Worm (Caenorhabditis elegans): ENCODE measurements around the gene srt-47.

srt-47 gene

ce11 chrIV:15025384-15025783, 27.8 kb downstream of the srt-47 start, which contains the start of gene fcd-2 (continued):
- TF ChIP-seq lsy-27 (tag; optimal IDR thresholded peaks at IDR 0.05; ENCODE audit: borderline replicate concordance, insufficient read depth) (no peak), F33H1.4 (GFP tag; IDR thresholded peaks at IDR 0.05) (peak; percentile 37; the same call in 1 of the 2 replicates), K11D2.4 (GFP tag; IDR thresholded peaks at IDR 0.05) (no peak), ztf-22 (GFP tag; optimal IDR thresholded peaks at IDR 0.05) (no peak), F10E7.11 (tag; optimal IDR thresholded peaks at IDR 0.05) (no peak), nhr-80 (tag; optimal IDR thresholded peaks at IDR 0.05) (no peak), unc-130 (GFP tag; optimal IDR thresholded peaks at IDR 0.05) (no peak), egrh-3 (GFP tag; IDR thresholded peaks at IDR 0.05) (no peak), Y53F4B.3 (GFP tag; IDR thresholded peaks at IDR 0.05) (no peak), rcor-1 (GFP tag; IDR thresholded peaks at IDR 0.05) (no peak), hrde-1 (tag; optimal IDR thresholded peaks at IDR 0.05; ENCODE audit: borderline replicate concordance) (no peak), him-1 (tag; optimal IDR thresholded peaks at IDR 0.05) (no peak), fkh-3 (tag; optimal IDR thresholded peaks at IDR 0.05) (no peak), ztf-28 (GFP tag; IDR thresholded peaks at IDR 0.05) (no peak), hmg-1.2 (GFP tag; IDR thresholded peaks at IDR 0.05) (0 out of 2 replicates have a peak, but pooled peaks have one; percentile 24), sptf-2 (GFP tag; optimal IDR thresholded peaks at IDR 0.05) (no peak), dox-1 (GFP tag; IDR thresholded peaks at IDR 0.05) (no peak), let-526 (GFP tag; IDR thresholded peaks at IDR 0.05) (no peak), athp-1 (tag; optimal IDR thresholded peaks at IDR 0.05) (no peak), madf-3 (GFP tag; IDR thresholded peaks at IDR 0.05) (0 out of 2 replicates have a peak, but pooled peaks have one; percentile 4), gei-17 (GFP tag; optimal IDR thresholded peaks at IDR 0.05) (no peak), nfya-2 (GFP tag; IDR thresholded peaks at IDR 0.05) (no peak), F52B5.7 (tag; optimal IDR thresholded peaks at IDR 0.05) (no peak), ZK185.1 (tag; optimal IDR thresholded peaks at IDR 0.05; ENCODE audit: poor library complexity, severe bottlenecking) (no peak), chd-7 (tag; optimal IDR thresholded peaks at IDR 0.05) (no peak), nfya-1 (tag; optimal IDR thresholded peaks at IDR 0.05; ENCODE audit: borderline replicate concordance, insufficient read depth) (no peak), madf-8 (GFP tag; conservative IDR thresholded peaks at IDR 0.05) (no peak), Y95B8A.8 (GFP tag; IDR thresholded peaks at IDR 0.05) (no peak), lag-1 (GFP tag; IDR thresholded peaks at IDR 0.05) (no peak), ceh-58 (GFP tag; IDR thresholded peaks at IDR 0.05) (no peak), mes-4 (tag; optimal IDR thresholded peaks at IDR 0.05) (no peak), F49E8.2 (tag; optimal IDR thresholded peaks at IDR 0.05; ENCODE audit: insufficient read depth) (peak; percentile 43), mel-28 (tag; optimal IDR thresholded peaks at IDR 0.05; ENCODE audit: borderline replicate concordance) (no peak), Y56A3A.18 (GFP tag; IDR thresholded peaks at IDR 0.05) (no peak), ztf-26 (tag; optimal IDR thresholded peaks at IDR 0.05) (no peak), nhr-90 (tag; optimal IDR thresholded peaks at IDR 0.05) (no peak), D2030.7 (GFP tag; IDR thresholded peaks at IDR 0.05) (0 out of 2 replicates have a peak, but pooled peaks have one; percentile 19), F57C9.4 (tag; optimal IDR thresholded peaks at IDR 0.05) (no peak), F23B12.7 (tag; optimal IDR thresholded peaks at IDR 0.05; ENCODE audit: insufficient read depth) (peak; percentile 77), hsf-1 (GFP tag; IDR thresholded peaks at IDR 0.05) (no peak), lin-40 (tag; optimal IDR thresholded peaks at IDR 0.05) (peak; percentile 15), nhr-27 (tag; optimal IDR thresholded peaks at IDR 0.05) (no peak), lin-54 (GFP tag; optimal IDR thresholded peaks at IDR 0.05) (peak; percentile 92), snpc-1.3 (tag; optimal IDR thresholded peaks at IDR 0.05; ENCODE audit: insufficient read depth) (peak; percentile 6), K12H6.12 (tag; optimal IDR thresholded peaks at IDR 0.05) (peak; percentile 1), snpc-1.1 (tag; optimal IDR thresholded peaks at IDR 0.05; ENCODE audit: insufficient read depth) (peak; percentile 66), aptf-2 (GFP tag; conservative IDR thresholded peaks at IDR 0.05) (no peak), ztf-3 (GFP tag; optimal IDR thresholded peaks at IDR 0.05) (no peak)
